Worm (Caenorhabditis elegans) whole organism, young adult: ENCODE data around the gene nhr-86.
"Not testable (repeated sequence)": the region's sequence is repeated elsewhere in the genome, so short reads cannot be mapped to it uniquely, and the experiment has no call there.

Experiments used
- egl-44 ChIP-seq: fragments of 200-800 bp; sonication (Bioruptor generic); IDR thresholded peaks from 2 replicates; pipeline ENCODE4 v1.3.6; 2022; ENCODE audit warnings: missing genetic modification reagents, missing genetic modification characterization, missing compliant biosample characterization
- nhr-90 ChIP-seq: sonication (generic microtip); optimal IDR thresholded peaks from 2 replicates; lab custom pipeline; 2016; ENCODE audit warnings: missing genotype, mild to moderate bottlenecking, missing genetic modification characterization, missing compliant biosample characterization
- sdz-38 ChIP-seq: sonication (generic microtip); optimal IDR thresholded peaks from 2 replicates; lab custom pipeline; 2016; ENCODE audit warnings: missing genotype, missing genetic modification characterization, missing compliant biosample characterization

DNA sequence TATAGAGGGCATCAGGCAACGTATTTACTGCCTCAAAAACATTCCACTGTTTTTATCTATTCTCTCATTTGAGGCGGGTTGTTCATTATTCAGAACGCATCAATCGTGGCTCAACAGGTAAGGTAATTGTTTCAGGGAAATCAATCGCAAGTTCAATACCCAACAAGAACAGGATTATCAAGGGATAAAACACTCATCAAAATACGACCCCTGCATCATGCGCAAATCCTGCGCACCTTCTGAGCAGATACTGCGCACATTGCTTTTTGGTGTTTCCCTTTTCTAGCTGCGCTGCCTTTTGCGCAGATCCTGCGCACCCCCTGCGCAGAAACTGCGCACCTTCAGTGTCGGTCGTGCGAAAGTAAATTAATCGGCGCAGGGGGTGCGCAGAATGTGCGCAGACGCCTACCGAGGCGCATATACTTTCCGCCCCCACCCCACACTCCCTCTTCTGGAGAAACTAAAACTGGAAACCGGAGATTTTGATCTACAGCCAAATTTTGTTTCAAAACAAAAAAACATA, 19.2 kb upstream of the nhr-86 start, which contains the start of gene F36F12.3:
- not testable (repeated sequence) for TF ChIP-seq nhr-90 (tag; lab: Kevin White, UChicago); sdz-38 (tag; lab: Kevin White, UChicago); egl-44 (GFP tag; lab: Robert Waterston, UW)
